Fruit fly (Drosophila melanogaster): ENCODE data around the gene PolZ2.

The PolZ2 gene

dm6 chr3R:5613114-5613443, 24.4 kb downstream of the PolZ2 start, which contains the start of gene Atu (continued):
- TF ChIP-seq CG13775 (GFP tag; optimal IDR thresholded peaks at IDR 0.05) = peak; percentile 35
- TF ChIP-seq sens (GFP tag) = peak; percentile 88
- peak; percentile 17 for TF ChIP-seq CG13894 (tag; optimal IDR thresholded peaks at IDR 0.05)
- TF ChIP-seq btn (GFP tag; optimal IDR thresholded peaks at IDR 0.05) = no peak
- no peak for TF ChIP-seq fu2 (GFP tag; optimal IDR thresholded peaks at IDR 0.05)
- peak; percentile 94 for TF ChIP-seq unc-4 (GFP tag; IDR thresholded peaks at IDR 0.05; ENCODE audit: partially characterized antibody)
- peak; percentile 33 for TF ChIP-seq D19A (tag; optimal IDR thresholded peaks at IDR 0.05)
- TF ChIP-seq exex (tag; optimal IDR thresholded peaks at IDR 0.05) = no peak
- peak; percentile 97 for TF ChIP-seq Dll (GFP tag; IDR thresholded peaks at IDR 0.05; ENCODE audit: partially characterized antibody)
- peak; percentile 6; the same call in 1 of the 2 replicates for TF ChIP-seq onecut (GFP tag; IDR thresholded peaks at IDR 0.05)
- TF ChIP-seq CG7928 (GFP tag; optimal IDR thresholded peaks at IDR 0.05) = peak; percentile 51
- peak; percentile 46 for TF ChIP-seq CG18262 (tag; optimal IDR thresholded peaks at IDR 0.05)
- TF ChIP-seq Sry-δ (GFP tag; optimal IDR thresholded peaks at IDR 0.05) = peak; percentile 96
- TF ChIP-seq cg (GFP tag; optimal IDR thresholded peaks at IDR 0.05) = peak; percentile 87
- peak; percentile 47 for TF ChIP-seq Xbp1 (GFP tag; optimal IDR thresholded peaks at IDR 0.05)
- TF ChIP-seq crol (GFP tag; IDR thresholded peaks at IDR 0.05) = no peak
- TF ChIP-seq HmgD (GFP tag; optimal IDR thresholded peaks at IDR 0.05) = peak; percentile 51
- TF ChIP-seq Lhr (GFP tag; optimal IDR thresholded peaks at IDR 0.05) = peak; percentile 11
- peak; percentile 85 for TF ChIP-seq nerfin-2 (GFP tag; IDR thresholded peaks at IDR 0.05; ENCODE audit: partially characterized antibody)
- TF ChIP-seq CG8089 (GFP tag; optimal IDR thresholded peaks at IDR 0.05) = peak; percentile 46
- TF ChIP-seq pan (optimal IDR thresholded peaks at IDR 0.05) = no peak
- peak in 1 of 2 experiments; percentile 17 for TF ChIP-seq pan (GFP tag; optimal IDR thresholded peaks at IDR 0.05 in 1 of 2, IDR thresholded peaks at IDR 0.05 in 1 of 2)
- TF ChIP-seq CG3838 (GFP tag; optimal IDR thresholded peaks at IDR 0.05) = no peak
- TF ChIP-seq Dad (GFP tag; optimal IDR thresholded peaks at IDR 0.05) = peak; percentile 32
- peak; percentile 86 for TF ChIP-seq Dref (GFP tag; IDR thresholded peaks at IDR 0.05)
- TF ChIP-seq Blimp-1 (GFP tag; optimal IDR thresholded peaks at IDR 0.05) = no peak
- TF ChIP-seq knrl (GFP tag; IDR thresholded peaks at IDR 0.05; ENCODE audit: partially characterized antibody) = peak; percentile 94
- TF ChIP-seq sqz (GFP tag; optimal IDR thresholded peaks at IDR 0.05) = peak; percentile 8
- peak; percentile 26 for TF ChIP-seq Tbp (GFP tag; optimal IDR thresholded peaks at IDR 0.05)
- no peak for TF ChIP-seq CG33213 (GFP tag; optimal IDR thresholded peaks at IDR 0.05)
- no peak for TF ChIP-seq Fer2 (tag; optimal IDR thresholded peaks at IDR 0.05)
- peak; percentile 64 for TF ChIP-seq sug (tag; optimal IDR thresholded peaks at IDR 0.05)
- peak; percentile 55 for TF ChIP-seq CG7786 (GFP tag; optimal IDR thresholded peaks at IDR 0.05)
- TF ChIP-seq zen (tag; optimal IDR thresholded peaks at IDR 0.05) = peak; percentile 26
- peak; percentile 86 for TF ChIP-seq vnd (GFP tag; IDR thresholded peaks at IDR 0.05; ENCODE audit: partially characterized antibody)
- TF ChIP-seq grau (tag; optimal IDR thresholded peaks at IDR 0.05) = peak; percentile 54
- no peak for TF ChIP-seq B-H1 (GFP tag; IDR thresholded peaks at IDR 0.05)

- no peak for TF ChIP-seq Dref (GFP tag; IDR thresholded peaks at IDR 0.05)
- no peak for TF ChIP-seq ems (GFP tag; optimal IDR thresholded peaks at IDR 0.05)
- 0 out of 2 replicates have a peak, but pooled peaks have one; percentile 9 for TF ChIP-seq crol (GFP tag; IDR thresholded peaks at IDR 0.05)
- no peak for TF ChIP-seq CG8089 (GFP tag; optimal IDR thresholded peaks at IDR 0.05)
- no peak for TF ChIP-seq MBD-R2 (GFP tag; IDR thresholded peaks at IDR 0.05)
- peak; percentile 37 for TF ChIP-seq Med (GFP tag)
- no peak for TF ChIP-seq CG32772 (GFP tag; IDR thresholded peaks at IDR 0.05)
- peak; percentile 33; the same call in 1 of the 2 replicates for TF ChIP-seq Adf1 (GFP tag; IDR thresholded peaks at IDR 0.05)
- no peak for TF ChIP-seq ro (GFP tag; IDR thresholded peaks at IDR 0.05)
- no peak for TF ChIP-seq CG17361 (GFP tag; IDR thresholded peaks at IDR 0.05)
- no peak for TF ChIP-seq CG9876 (GFP tag; optimal IDR thresholded peaks at IDR 0.05)
- TF ChIP-seq Eip74EF (GFP tag; optimal IDR thresholded peaks at IDR 0.05) = no peak
- TF ChIP-seq sc (optimal IDR thresholded peaks at IDR 0.05) = no peak
- TF ChIP-seq sc (GFP tag; optimal IDR thresholded peaks at IDR 0.05) = no peak
- no peak for TF ChIP-seq Ptx1 (GFP tag; IDR thresholded peaks at IDR 0.05)
- TF ChIP-seq CG3726 (GFP tag; IDR thresholded peaks at IDR 0.05) = no peak
- no peak for TF ChIP-seq tio (GFP tag; optimal IDR thresholded peaks at IDR 0.05)
- TF ChIP-seq CG8478 (optimal IDR thresholded peaks at IDR 0.05) = peak; percentile 11
- TF ChIP-seq CG11456 (GFP tag; IDR thresholded peaks at IDR 0.05) = no peak
- no peak for TF ChIP-seq jumu (GFP tag; optimal IDR thresholded peaks at IDR 0.05)
Measured at dm6 chr3R:5615484-5615883, 26.8 kb downstream of the PolZ2 start.

Measured in whole organism, embryonic.